Worm (Caenorhabditis elegans) whole organism, mixed stage, embryonic: ENCODE results near the gene C11E4.7.

Experiments used
- M03D4.4 ChIP-seq: sonication (generic microtip); optimal IDR thresholded peaks from 2 replicates; lab custom pipeline; 2017; ENCODE audit warnings: mild to moderate bottlenecking, missing genetic modification characterization, missing compliant biosample characterization
- bed-3 ChIP-seq: fragments of 200-800 bp; sonication (Bioruptor generic); optimal IDR thresholded peaks from 3 replicates; lab custom pipeline; 2018; ENCODE audit warnings: mild to moderate bottlenecking, missing genetic modification characterization, moderate library complexity, missing compliant biosample characterization
- blmp-1 ChIP-seq: fragments of 150-350 bp; optimal IDR thresholded peaks from 2 replicates; lab custom pipeline; 2014; ENCODE audit warnings: missing biosample characterization, missing genetic modification characterization
- ceh-39 ChIP-seq: fragments of 150-350 bp; optimal IDR thresholded peaks from 2 replicates; lab custom pipeline; 2014; ENCODE audit warnings: missing biosample characterization, missing genetic modification characterization
- ceh-43 ChIP-seq: fragments of 200-800 bp; sonication (Bioruptor generic); optimal IDR thresholded peaks from 2 replicates; lab custom pipeline; 2018; ENCODE audit warnings: mild to moderate bottlenecking, missing genetic modification characterization, moderate library complexity, missing compliant biosample characterization
- ceh-83 ChIP-seq: fragments of 200-800 bp; sonication (Bioruptor generic); optimal IDR thresholded peaks from 2 replicates; lab custom pipeline; 2018; ENCODE audit warnings: mild to moderate bottlenecking, missing genetic modification characterization, missing compliant biosample characterization
- ces-1 ChIP-seq: fragments of 150-350 bp; optimal IDR thresholded peaks from 2 replicates; lab custom pipeline; 2014; ENCODE audit warnings: missing biosample characterization, missing genetic modification reagents, missing genetic modification characterization
- cnd-1 ChIP-seq: fragments of 200-800 bp; sonication (Bioruptor generic); optimal IDR thresholded peaks from 2 replicates; lab custom pipeline; 2018; ENCODE audit warnings: mild to moderate bottlenecking, missing genetic modification characterization, missing compliant biosample characterization
- drap-1 ChIP-seq: fragments of 200-800 bp; sonication (Bioruptor generic); optimal IDR thresholded peaks from 3 replicates; lab custom pipeline; 2018; ENCODE audit warnings: mild to moderate bottlenecking, missing genetic modification characterization, missing compliant biosample characterization
- elt-1 ChIP-seq: sonication (generic microtip); optimal IDR thresholded peaks from 2 replicates; lab custom pipeline; 2017; ENCODE audit warnings: missing genetic modification characterization, mild to moderate bottlenecking, missing compliant biosample characterization, antibody characterized with exemption, moderate library complexity, borderline replicate concordance; ENCODE audit not compliant: insufficient read depth
- elt-3 ChIP-seq: fragments of 150-350 bp; optimal IDR thresholded peaks from 2 replicates; lab custom pipeline; 2014; ENCODE audit warnings: missing biosample characterization, missing genetic modification characterization
- flh-1 ChIP-seq: fragments of 200-800 bp; sonication (Bioruptor generic); optimal IDR thresholded peaks from 2 replicates; lab custom pipeline; 2018; ENCODE audit warnings: mild to moderate bottlenecking, missing genetic modification characterization, moderate library complexity, missing compliant biosample characterization
- hlh-1 ChIP-seq: fragments of 150-350 bp; optimal IDR thresholded peaks from 2 replicates; lab custom pipeline; 2014; ENCODE audit warnings: missing biosample characterization, missing genetic modification reagents, missing genetic modification characterization
- lin-13 ChIP-seq: fragments of 150-350 bp; optimal IDR thresholded peaks from 2 replicates; lab custom pipeline; 2014; ENCODE audit warnings: missing biosample characterization, missing genetic modification characterization
- lin-32 ChIP-seq: fragments of 200-800 bp; sonication (Bioruptor generic); optimal IDR thresholded peaks from 2 replicates; lab custom pipeline; 2018; ENCODE audit warnings: mild to moderate bottlenecking, missing genetic modification characterization, missing compliant biosample characterization
- lsy-2 ChIP-seq: fragments of 150-350 bp; optimal IDR thresholded peaks from 2 replicates; lab custom pipeline; 2014; ENCODE audit warnings: missing biosample characterization, missing genetic modification characterization
- mep-1 ChIP-seq: fragments of 150-350 bp; optimal IDR thresholded peaks from 2 replicates; lab custom pipeline; 2017; ENCODE audit warnings: missing biosample characterization, missing genetic modification reagents, missing genetic modification characterization, inconsistent platforms
- mls-2 ChIP-seq: sonication (generic microtip); optimal IDR thresholded peaks from 2 replicates; lab custom pipeline; 2016; ENCODE audit warnings: mild to moderate bottlenecking, missing genetic modification characterization, moderate library complexity, missing compliant biosample characterization
- nhr-12 ChIP-seq: fragments of 150-350 bp; optimal IDR thresholded peaks from 2 replicates; lab custom pipeline; 2014; ENCODE audit warnings: missing biosample characterization, missing genetic modification characterization
- nhr-2 ChIP-seq: fragments of 150-350 bp; optimal IDR thresholded peaks from 2 replicates; lab custom pipeline; 2014; ENCODE audit warnings: missing biosample characterization, missing genetic modification characterization
- nhr-237 ChIP-seq: fragments of 150-350 bp; optimal IDR thresholded peaks from 2 replicates; lab custom pipeline; 2014; ENCODE audit warnings: missing biosample characterization, missing genetic modification characterization
- nhr-28 ChIP-seq: fragments of 150-350 bp; optimal IDR thresholded peaks from 2 replicates; lab custom pipeline; 2014; ENCODE audit warnings: missing biosample characterization, missing genetic modification characterization
- nhr-76 ChIP-seq: sonication (generic microtip); optimal IDR thresholded peaks from 2 replicates; lab custom pipeline; 2017; ENCODE audit warnings: missing biosample characterization, missing genetic modification characterization
- pha-4 ChIP-seq: fragments of 150-350 bp; optimal IDR thresholded peaks from 2 replicates; lab custom pipeline; 2018; ENCODE audit warnings: missing biosample characterization, missing genetic modification reagents, missing genetic modification characterization
- sem-2 ChIP-seq: fragments of 200-800 bp; sonication (Bioruptor generic); optimal IDR thresholded peaks from 2 replicates; lab custom pipeline; 2018; ENCODE audit warnings: mild to moderate bottlenecking, missing genetic modification characterization, missing compliant biosample characterization
- snpc-4 ChIP-seq: fragments of 150-350 bp; optimal IDR thresholded peaks from 2 replicates; lab custom pipeline; 2014; ENCODE audit warnings: missing biosample characterization, missing genetic modification characterization
- sptf-1 ChIP-seq: sonication (generic microtip); optimal IDR thresholded peaks from 2 replicates; lab custom pipeline; 2017; ENCODE audit warnings: mild to moderate bottlenecking, missing genetic modification characterization, moderate library complexity, missing compliant biosample characterization
- tbx-8 ChIP-seq: fragments of 200-800 bp; sonication (Bioruptor generic); optimal IDR thresholded peaks from 2 replicates; lab custom pipeline; 2018; ENCODE audit warnings: mild to moderate bottlenecking, missing genetic modification characterization, moderate library complexity, missing compliant biosample characterization
- unc-120 ChIP-seq: sonication (generic microtip); optimal IDR thresholded peaks from 2 replicates; lab custom pipeline; 2017; ENCODE audit warnings: missing genetic modification characterization, missing compliant biosample characterization; ENCODE audit not compliant: poor library complexity, severe bottlenecking
- unc-39 ChIP-seq: fragments of 150-350 bp; optimal IDR thresholded peaks from 2 replicates; lab custom pipeline; 2014; ENCODE audit warnings: missing biosample characterization, missing genetic modification characterization
- unc-62 ChIP-seq: fragments of 150-350 bp; optimal IDR thresholded peaks from 2 replicates; lab custom pipeline; 2014; ENCODE audit warnings: missing biosample characterization, missing genetic modification reagents, missing genetic modification characterization
- zip-8 ChIP-seq: fragments of 150-350 bp; optimal IDR thresholded peaks from 2 replicates; lab custom pipeline; 2014; ENCODE audit warnings: missing biosample characterization, missing genetic modification characterization
- ztf-11 ChIP-seq: fragments of 150-350 bp; optimal IDR thresholded peaks from 2 replicates; lab custom pipeline; 2014; ENCODE audit warnings: missing biosample characterization, missing genetic modification characterization

Gene C11E4.7

DNA sequence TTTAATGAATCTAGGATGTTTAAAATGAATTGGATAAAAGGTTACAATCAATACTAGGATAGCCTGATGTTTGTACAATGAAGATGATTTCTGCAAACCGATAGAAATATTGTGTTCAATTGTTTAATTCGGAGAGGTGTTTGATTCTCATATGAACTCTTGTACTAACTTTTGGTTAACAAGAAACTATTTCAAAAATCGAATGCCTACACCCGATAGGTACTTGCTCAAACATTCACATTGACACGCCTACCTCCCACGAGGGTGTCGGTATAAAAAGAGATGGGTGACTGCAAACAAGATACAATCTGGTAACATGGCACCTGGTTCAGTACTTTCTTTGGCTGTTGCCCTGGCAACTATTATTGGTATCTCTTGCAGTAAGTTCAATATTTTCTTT is 29.4 kb upstream of the C11E4.7 start, which contains the start of gene gpx-3:
Gene gpx-3, plus strand, starts transcription at position 301 of the 400 bp plus-strand sequence.
- TF ChIP-seq sptf-1 (tag; lab: Kevin White, UChicago) (no peak), lsy-2 (no peak), nhr-76 (tag; lab: Kevin White, UChicago) (no peak), lin-13 (tag; lab: Kevin White, UChicago) (no peak), mls-2 (tag; lab: Kevin White, UChicago) (no peak), zip-8 (tag; lab: Kevin White, UChicago) (no peak), hlh-1 (tag; lab: Kevin White, UChicago) (no peak), ztf-11 (no peak), lin-32 (GFP tag; lab: Kevin White, UChicago) (no peak), unc-39 (tag; lab: Kevin White, UChicago) (no peak), ceh-39 (tag; lab: Kevin White, UChicago) (no peak), ceh-83 (GFP tag; lab: Kevin White, UChicago) (no peak), nhr-237 (no peak), snpc-4 (tag; lab: Kevin White, UChicago) (no peak), ceh-43 (no peak), tbx-8 (GFP tag; lab: Kevin White, UChicago) (no peak), cnd-1 (tag; lab: Kevin White, UChicago) (no peak), pha-4 (tag; lab: Kevin White, UChicago) (no peak), M03D4.4 (no peak), nhr-2 (tag; lab: Kevin White, UChicago) (no peak)

DNA sequence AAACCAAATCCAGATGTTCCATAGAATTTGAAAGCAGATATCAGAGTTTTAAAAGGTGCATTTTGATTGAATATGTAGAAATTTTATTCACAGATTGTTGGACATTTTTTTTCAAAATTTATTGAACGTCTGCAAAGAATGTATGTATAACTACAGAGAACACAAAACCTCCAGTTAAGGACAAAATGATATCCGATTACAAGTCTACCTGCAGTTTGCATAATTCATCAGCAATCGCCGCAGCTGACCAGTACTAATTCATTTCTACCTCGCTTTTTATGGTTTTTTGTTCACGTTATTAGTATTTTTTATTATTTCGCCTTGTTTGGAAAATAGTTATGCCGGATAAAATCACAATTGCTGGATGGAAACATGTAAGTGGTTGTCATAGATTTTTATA is 27.9 kb upstream of the C11E4.7 start, which contains the start of gene del-8:
Gene del-8, plus strand, starts transcription at position 301 of the 400 bp plus-strand sequence.
- TF ChIP-seq hlh-1 (tag; lab: Kevin White, UChicago) (no peak), sptf-1 (tag; lab: Kevin White, UChicago) (no peak), ztf-11 (no peak), tbx-8 (GFP tag; lab: Kevin White, UChicago) (no peak), pha-4 (tag; lab: Kevin White, UChicago) (no peak), lsy-2 (no peak), ceh-43 (no peak), unc-39 (tag; lab: Kevin White, UChicago) (no peak), nhr-12 (tag; lab: Kevin White, UChicago) (no peak), M03D4.4 (no peak), elt-3 (no peak), lin-32 (GFP tag; lab: Kevin White, UChicago) (no peak), sem-2 (GFP tag; lab: Kevin White, UChicago) (no peak), ces-1 (no peak), ceh-39 (tag; lab: Kevin White, UChicago) (no peak), elt-1 (no peak), snpc-4 (tag; lab: Kevin White, UChicago) (no peak), mls-2 (tag; lab: Kevin White, UChicago) (no peak), nhr-28 (no peak), zip-8 (tag; lab: Kevin White, UChicago) (no peak)

DNA sequence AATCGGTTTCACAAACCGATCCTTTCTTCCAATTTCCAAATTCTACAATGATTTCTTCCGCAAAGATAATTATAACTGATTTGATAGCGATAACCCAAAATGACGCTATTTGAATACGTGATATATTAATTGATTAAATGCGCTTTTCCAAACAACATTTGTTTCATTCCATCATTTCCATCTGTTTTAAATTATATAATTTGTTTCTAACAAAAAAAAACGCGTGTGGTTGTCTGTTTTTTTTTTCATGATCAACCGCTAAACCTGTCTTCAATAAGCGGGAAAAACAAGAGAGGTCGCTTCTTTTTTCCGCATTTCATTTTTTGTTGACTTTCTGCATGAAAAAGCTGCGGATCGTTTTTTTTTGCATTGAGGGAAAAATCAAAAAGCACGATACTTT is 19.7 kb upstream of the C11E4.7 start:
- TF ChIP-seq hlh-1 (tag; lab: Kevin White, UChicago) = no peak
- TF ChIP-seq mep-1 (tag; lab: Kevin White, UChicago) = no peak
- no peak for TF ChIP-seq cnd-1 (tag; lab: Kevin White, UChicago)
- no peak for TF ChIP-seq ceh-43
- no peak for TF ChIP-seq nhr-76 (tag; lab: Kevin White, UChicago)
- TF ChIP-seq mls-2 (tag; lab: Kevin White, UChicago) = no peak
- no peak for TF ChIP-seq pha-4 (tag; lab: Kevin White, UChicago)
- no peak for TF ChIP-seq M03D4.4
- no peak for TF ChIP-seq unc-120 (tag; lab: Kevin White, UChicago)
- TF ChIP-seq drap-1 (GFP tag; lab: Kevin White, UChicago) = no peak
- TF ChIP-seq ceh-83 (GFP tag; lab: Kevin White, UChicago) = no peak
- TF ChIP-seq lin-13 (tag; lab: Kevin White, UChicago) = no peak
- no peak for TF ChIP-seq ztf-11
- TF ChIP-seq ceh-39 (tag; lab: Kevin White, UChicago) = no peak
- TF ChIP-seq nhr-28 = no peak
- no peak for TF ChIP-seq nhr-2 (tag; lab: Kevin White, UChicago)
- no peak for TF ChIP-seq lsy-2
- no peak for TF ChIP-seq unc-62

DNA sequence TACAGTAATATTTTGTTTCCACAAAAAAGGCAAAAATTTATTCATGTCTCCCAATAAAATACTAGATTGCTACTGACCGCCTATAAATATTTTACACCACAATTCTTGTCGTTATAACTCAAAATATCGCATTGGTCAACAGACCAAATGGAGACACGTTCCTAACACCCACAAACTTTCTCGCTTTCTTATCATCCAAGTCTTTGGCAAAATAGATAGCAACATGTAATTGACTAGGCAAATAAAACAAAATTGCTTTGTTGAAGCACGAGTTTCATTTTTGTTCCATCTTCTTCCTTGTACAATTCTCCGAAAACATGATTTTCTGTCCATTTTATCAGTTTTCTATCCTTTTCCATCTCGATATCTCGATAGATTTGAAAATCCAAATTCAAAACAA is 14.4 kb upstream of the C11E4.7 start:
- TF ChIP-seq ceh-39 (tag; lab: Kevin White, UChicago) (no peak), unc-62 (no peak), lin-13 (tag; lab: Kevin White, UChicago) (no peak), hlh-1 (tag; lab: Kevin White, UChicago) (no peak), cnd-1 (tag; lab: Kevin White, UChicago) (no peak), snpc-4 (tag; lab: Kevin White, UChicago) (no peak), ces-1 (no peak), bed-3 (GFP tag; lab: Kevin White, UChicago) (no peak), nhr-2 (tag; lab: Kevin White, UChicago) (no peak), flh-1 (GFP tag; lab: Kevin White, UChicago) (no peak), pha-4 (tag; lab: Kevin White, UChicago) (no peak), tbx-8 (GFP tag; lab: Kevin White, UChicago) (no peak), blmp-1 (tag; lab: Kevin White, UChicago) (no peak), nhr-76 (tag; lab: Kevin White, UChicago) (no peak), elt-1 (no peak)
